Worm (Caenorhabditis elegans): ENCODE measurements around the gene F35H8.2.

F35H8.2 gene

DNA sequence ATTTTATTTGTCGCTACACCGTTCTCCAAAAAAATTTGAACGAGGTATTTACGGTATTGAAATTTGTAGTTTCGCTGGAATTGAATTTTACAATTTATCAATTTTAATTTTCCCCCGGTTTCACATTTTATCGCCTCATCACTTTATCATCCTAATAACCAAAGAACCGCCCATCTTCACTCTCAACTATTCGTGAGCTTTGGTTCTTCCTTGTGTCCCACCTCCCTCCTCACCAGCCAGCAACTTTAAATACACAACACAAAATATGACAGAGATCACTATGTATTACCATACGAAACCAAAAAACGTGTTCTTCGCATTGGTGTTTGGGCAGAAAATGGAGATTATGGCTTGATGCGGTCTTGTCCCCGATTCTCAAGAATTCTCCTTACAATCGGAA, 48.8 kb downstream of the F35H8.2 start:
- TF ChIP-seq crh-2 (tag; optimal IDR thresholded peaks at IDR 0.05) (peak; percentile 10), nhr-237 (tag; optimal IDR thresholded peaks at IDR 0.05) (no peak), mab-5 (tag; optimal IDR thresholded peaks at IDR 0.05) (no peak), mdl-1 (tag; optimal IDR thresholded peaks at IDR 0.05) (no peak), aly-2 (tag; optimal IDR thresholded peaks at IDR 0.05) (no peak), nhr-25 (tag; optimal IDR thresholded peaks at IDR 0.05) (peak; percentile 13), lin-11 (tag; optimal IDR thresholded peaks at IDR 0.05) (no peak), nhr-129 (tag; optimal IDR thresholded peaks at IDR 0.05) (peak; percentile 40), zag-1 (tag; optimal IDR thresholded peaks at IDR 0.05) (no peak), alr-1 (tag; optimal IDR thresholded peaks at IDR 0.05) (no peak), sma-9 (GFP tag; optimal IDR thresholded peaks at IDR 0.05) (peak; percentile 65), sma-9 (tag; optimal IDR thresholded peaks at IDR 0.05) (no peak), ztf-4 (tag; optimal IDR thresholded peaks at IDR 0.05) (no peak), C34F6.9 (tag; optimal IDR thresholded peaks at IDR 0.05) (no peak), sem-4 (tag; optimal IDR thresholded peaks at IDR 0.05) (no peak), fos-1 (tag; optimal IDR thresholded peaks at IDR 0.05) (peak; percentile 8), gmeb-1 (tag; optimal IDR thresholded peaks at IDR 0.05) (peak; percentile 14), egl-27 (tag; optimal IDR thresholded peaks at IDR 0.05) (no peak)

ce11 chrII:9604685-9605084, 49.4 kb downstream of the F35H8.2 start:
- no peak for TF ChIP-seq C34F6.9 (tag; optimal IDR thresholded peaks at IDR 0.05)
- TF ChIP-seq nhr-77 (tag; optimal IDR thresholded peaks at IDR 0.05): no peak
- TF ChIP-seq skn-1 (tag; optimal IDR thresholded peaks at IDR 0.05): peak; percentile 27

- TF ChIP-seq ceh-82 (tag; optimal IDR thresholded peaks at IDR 0.05) (no peak), snpc-4 (tag; optimal IDR thresholded peaks at IDR 0.05) (no peak), crh-2 (tag; optimal IDR thresholded peaks at IDR 0.05) (peak; percentile 52), ztf-11 (tag; optimal IDR thresholded peaks at IDR 0.05) (no peak), sma-9 (GFP tag; optimal IDR thresholded peaks at IDR 0.05) (peak; percentile 59), sma-9 (tag; optimal IDR thresholded peaks at IDR 0.05) (no peak), lin-11 (tag; optimal IDR thresholded peaks at IDR 0.05) (no peak), sem-4 (tag; optimal IDR thresholded peaks at IDR 0.05) (no peak), unc-39 (tag; optimal IDR thresholded peaks at IDR 0.05) (no peak), lsy-2 (tag; optimal IDR thresholded peaks at IDR 0.05) (peak in 1 of 2 experiments; percentile 20), sma-3 (GFP tag; optimal IDR thresholded peaks at IDR 0.05) (no peak), Y55F3AM.14 (GFP tag; optimal IDR thresholded peaks at IDR 0.05) (no peak), egl-27 (tag; optimal IDR thresholded peaks at IDR 0.05) (no peak), lin-39 (tag; optimal IDR thresholded peaks at IDR 0.05) (no peak), alr-1 (tag; optimal IDR thresholded peaks at IDR 0.05) (no peak), nhr-25 (tag; optimal IDR thresholded peaks at IDR 0.05) (peak; percentile 17), nhr-237 (tag; optimal IDR thresholded peaks at IDR 0.05) (no peak), zag-1 (tag; optimal IDR thresholded peaks at IDR 0.05) (no peak), skn-1 (tag; optimal IDR thresholded peaks at IDR 0.05) (no peak), gmeb-1 (tag; optimal IDR thresholded peaks at IDR 0.05) (no peak), nhr-6 (tag; optimal IDR thresholded peaks at IDR 0.05) (no peak), nhr-21 (tag; optimal IDR thresholded peaks at IDR 0.05) (no peak), nhr-129 (tag; optimal IDR thresholded peaks at IDR 0.05) (peak; percentile 65), blmp-1 (tag; optimal IDR thresholded peaks at IDR 0.05; ENCODE audit: insufficient read depth) (no peak), C34F6.9 (tag; optimal IDR thresholded peaks at IDR 0.05) (no peak), nhr-12 (tag; optimal IDR thresholded peaks at IDR 0.05) (no peak), ZK546.5 (tag; optimal IDR thresholded peaks at IDR 0.05) (no peak), mbf-1 (tag; optimal IDR thresholded peaks at IDR 0.05) (no peak), ztf-1 (GFP tag; conservative IDR thresholded peaks at IDR 0.05) (no peak), peb-1 (tag; optimal IDR thresholded peaks at IDR 0.05) (no peak), unc-62 (GFP tag; optimal IDR thresholded peaks at IDR 0.05) (no peak), nhr-77 (tag; optimal IDR thresholded peaks at IDR 0.05) (no peak), F13H6.1 (tag; optimal IDR thresholded peaks at IDR 0.05) (no peak), R02D3.7 (tag; optimal IDR thresholded peaks at IDR 0.05) (no peak), ztf-4 (tag; optimal IDR thresholded peaks at IDR 0.05) (no peak), mab-5 (tag; optimal IDR thresholded peaks at IDR 0.05) (no peak), ama-1 (optimal IDR thresholded peaks at IDR 0.05) (no peak), nhr-11 (tag; optimal IDR thresholded peaks at IDR 0.05) (no peak)
Observed at ce11 chrII:9605336-9605735, 50.0 kb downstream of the F35H8.2 start, which contains the start of gene nhr-19. TSS of gene nhr-19 (minus strand) at chrII:9605526.

Measured in whole organism, L2 larva.